Fruit fly (Drosophila melanogaster): ENCODE results near the gene CG43288.

CG43288 gene

dm6 chrX:4172143-4172771 lies 40.6 kb upstream of the CG43288 start (continued):
- peak; percentile 34; the same call in 1 of the 2 replicates for TF ChIP-seq lmd (GFP tag; IDR thresholded peaks at IDR 0.05)
- peak; percentile 23; the same call in 1 of the 2 replicates for TF ChIP-seq al (GFP tag; IDR thresholded peaks at IDR 0.05)
- TF ChIP-seq Drgx (GFP tag; IDR thresholded peaks at IDR 0.05): peak; percentile 67
- no peak for TF ChIP-seq ranshi (GFP tag; IDR thresholded peaks at IDR 0.05)
- TF ChIP-seq CG17359 (tag; optimal IDR thresholded peaks at IDR 0.05): peak; percentile 47
- TF ChIP-seq phol (tag; optimal IDR thresholded peaks at IDR 0.05): peak; percentile 14
- TF ChIP-seq NfI (GFP tag; optimal IDR thresholded peaks at IDR 0.05): peak; percentile 26
- peak; percentile 3 for TF ChIP-seq CG9817 (tag; optimal IDR thresholded peaks at IDR 0.05)
- TF ChIP-seq Awh (GFP tag; IDR thresholded peaks at IDR 0.05): 0 out of 2 replicates have a peak, but pooled peaks have one; percentile 7
- peak; percentile 59 for TF ChIP-seq slbo (GFP tag; IDR thresholded peaks at IDR 0.05)
- peak; percentile 20; the same call in 1 of the 2 replicates for TF ChIP-seq esg (GFP tag; conservative IDR thresholded peaks at IDR 0.05)
- TF ChIP-seq CG4404 (GFP tag; IDR thresholded peaks at IDR 0.05): no peak
- TF ChIP-seq CoRest (tag; optimal IDR thresholded peaks at IDR 0.05): peak; percentile 13
- TF ChIP-seq shn (GFP tag; optimal IDR thresholded peaks at IDR 0.05): no peak
- peak; percentile 41 for TF ChIP-seq Oli (tag; optimal IDR thresholded peaks at IDR 0.05)
- TF ChIP-seq CG10979 (tag; optimal IDR thresholded peaks at IDR 0.05): peak; percentile 20
- no peak for TF ChIP-seq GATAe (GFP tag; conservative IDR thresholded peaks at IDR 0.05)
- peak; percentile 40; the same call in 1 of the 2 replicates for TF ChIP-seq sisA (GFP tag; IDR thresholded peaks at IDR 0.05)
- peak; percentile 10 for TF ChIP-seq sug (tag; optimal IDR thresholded peaks at IDR 0.05)
- peak; percentile 20 for TF ChIP-seq Hsf (GFP tag; optimal IDR thresholded peaks at IDR 0.05)
- no peak for TF ChIP-seq pan (optimal IDR thresholded peaks at IDR 0.05)
- TF ChIP-seq pan (GFP tag; optimal IDR thresholded peaks at IDR 0.05 in 1 of 2, IDR thresholded peaks at IDR 0.05 in 1 of 2): peak in 1 of 2 experiments; percentile 48
- TF ChIP-seq ATbp (GFP tag; optimal IDR thresholded peaks at IDR 0.05): peak; percentile 5
- TF ChIP-seq kay (GFP tag; optimal IDR thresholded peaks at IDR 0.05): no peak
- TF ChIP-seq ara (GFP tag; IDR thresholded peaks at IDR 0.05): peak; percentile 28; the same call in 1 of the 2 replicates
- TF ChIP-seq CG10366 (GFP tag; IDR thresholded peaks at IDR 0.05): peak; percentile 43; the same call in 1 of the 2 replicates
- TF ChIP-seq dysf (GFP tag; IDR thresholded peaks at IDR 0.05): peak; percentile 58; the same call in 2 of the 3 replicates
- TF ChIP-seq Ets65A (GFP tag): peak; percentile 82
- peak; percentile 48 for TF ChIP-seq CG12155 (GFP tag; optimal IDR thresholded peaks at IDR 0.05)
- peak; percentile 15 for TF ChIP-seq Hr3 (GFP tag; optimal IDR thresholded peaks at IDR 0.05)
- no peak for TF ChIP-seq mam (GFP tag; optimal IDR thresholded peaks at IDR 0.05)
- peak; percentile 1 for TF ChIP-seq CG10209 (GFP tag; optimal IDR thresholded peaks at IDR 0.05)
- 0 out of 3 replicates have a peak, but pooled peaks have one; percentile 25 for TF ChIP-seq CG14050 (GFP tag; IDR thresholded peaks at IDR 0.05)
- no peak for TF ChIP-seq CG8359 (GFP tag; optimal IDR thresholded peaks at IDR 0.05; ENCODE audit: borderline replicate concordance)
- TF ChIP-seq chif (GFP tag; optimal IDR thresholded peaks at IDR 0.05): peak; percentile 22 to 23
- TF ChIP-seq D19B (GFP tag; optimal IDR thresholded peaks at IDR 0.05): peak; percentile 60
- TF ChIP-seq CG4424 (GFP tag; optimal IDR thresholded peaks at IDR 0.05): peak; percentile 13
- TF ChIP-seq CG14441 (GFP tag; IDR thresholded peaks at IDR 0.05): peak; percentile 47
- TF ChIP-seq vvl (GFP tag; IDR thresholded peaks at IDR 0.05): peak; percentile 51
- TF ChIP-seq sens (GFP tag): peak; percentile 88
- TF ChIP-seq CG7839 (tag; optimal IDR thresholded peaks at IDR 0.05): peak; percentile 29
- peak; percentile 24 for TF ChIP-seq grau (tag; optimal IDR thresholded peaks at IDR 0.05)
- peak; percentile 6 for TF ChIP-seq CG13424 (tag; optimal IDR thresholded peaks at IDR 0.05)
- TF ChIP-seq ase (GFP tag; IDR thresholded peaks at IDR 0.05): 0 out of 3 replicates have a peak, but pooled peaks have one; percentile 26
- TF ChIP-seq nmo (GFP tag; optimal IDR thresholded peaks at IDR 0.05): peak; percentile 29
- peak; percentile 50 for TF ChIP-seq H2.0 (GFP tag; IDR thresholded peaks at IDR 0.05)
- no peak for TF ChIP-seq CG9609 (GFP tag; optimal IDR thresholded peaks at IDR 0.05)
- TF ChIP-seq hb (GFP tag; IDR thresholded peaks at IDR 0.05; ENCODE audit: partially characterized antibody): no peak
- TF ChIP-seq tgo (GFP tag; IDR thresholded peaks at IDR 0.05): 0 out of 3 replicates have a peak, but pooled peaks have one; percentile 26
- TF ChIP-seq ssp (GFP tag; IDR thresholded peaks at IDR 0.05): 0 out of 2 replicates have a peak, but pooled peaks have one; percentile 12
